Fruit fly (Drosophila melanogaster) whole organism, embryonic: Measurements from ENCODE around the gene Ripalpha.

Experiments
- Awh ChIP-seq: fragments of 200-800 bp; sonication (Bioruptor generic); IDR thresholded peaks from 2 replicates; pipeline ENCODE4, ENCODE4 v1.3.6; 2022; ENCODE audit warnings: missing biosample characterization, missing genetic modification characterization
- B-H2 ChIP-seq: fragments of 200-800 bp; sonication (Bioruptor generic); optimal IDR thresholded peaks from 2 replicates; lab custom pipeline; 2018; ENCODE audit warnings: missing biosample characterization, mild to moderate bottlenecking, missing genetic modification characterization
- CG10209 ChIP-seq: fragments of 200-800 bp; sonication (Bioruptor generic); optimal IDR thresholded peaks from 3 replicates; lab custom pipeline; 2017; ENCODE audit warnings: missing biosample characterization, mild to moderate bottlenecking, missing genetic modification characterization, missing genetic modification reagents
- CG10366 ChIP-seq: fragments of 200-800 bp; sonication (Bioruptor generic); IDR thresholded peaks from 2 replicates; pipeline ENCODE4 v1.3.6; 2022; ENCODE audit warnings: missing biosample characterization, missing genetic modification characterization
- CG10565 ChIP-seq: fragments of 200-800 bp; sonication (Bioruptor generic); optimal IDR thresholded peaks from 3 replicates; lab custom pipeline; 2016; ENCODE audit warnings: missing biosample characterization, mild to moderate bottlenecking, missing genetic modification characterization
- CG11560 ChIP-seq: fragments of 200-800 bp; sonication (Bioruptor generic); IDR thresholded peaks from 3 replicates; pipeline ENCODE4 v1.3.6; 2022; ENCODE audit warnings: missing biosample characterization, missing genetic modification characterization
- CG11723 ChIP-seq: fragments of 200-800 bp; sonication (Bioruptor generic); optimal IDR thresholded peaks from 2 replicates; lab custom pipeline; 2017; ENCODE audit warnings: missing biosample characterization, mild to moderate bottlenecking, missing genetic modification characterization
- CG13624 ChIP-seq: fragments of 200-800 bp; sonication (Bioruptor generic); optimal IDR thresholded peaks from 2 replicates; lab custom pipeline; 2016; ENCODE audit warnings: missing biosample characterization, missing genetic modification characterization
- CG14667 ChIP-seq: fragments of 200-800 bp; sonication (Bioruptor generic); IDR thresholded peaks from 2 replicates; pipeline ENCODE4 v1.3.6; 2022; ENCODE audit warnings: missing biosample characterization, missing genetic modification characterization
- CG15269 ChIP-seq: fragments of 200-800 bp; sonication (Bioruptor generic); optimal IDR thresholded peaks from 2 replicates; lab custom pipeline; 2018; ENCODE audit warnings: missing biosample characterization, mild to moderate bottlenecking, missing genetic modification characterization, moderate library complexity
- CG2712 ChIP-seq: fragments of 200-800 bp; optimal IDR thresholded peaks from 3 replicates; lab custom pipeline; 2019; ENCODE audit warnings: missing biosample characterization, mild to moderate bottlenecking, missing genetic modification characterization, moderate library complexity
- CG30020 ChIP-seq: fragments of 200-800 bp; optimal IDR thresholded peaks from 2 replicates; lab custom pipeline; 2019; ENCODE audit warnings: missing biosample characterization, mild to moderate bottlenecking, missing genetic modification characterization, moderate library complexity
- CG4617 ChIP-seq: fragments of 200-800 bp; sonication (Bioruptor generic); optimal IDR thresholded peaks from 3 replicates; lab custom pipeline; 2016; ENCODE audit warnings: missing biosample characterization, missing genetic modification characterization, borderline replicate concordance
- CG7786 ChIP-seq: fragments of 200-800 bp; sonication (Bioruptor generic); optimal IDR thresholded peaks from 2 replicates; lab custom pipeline; 2016; ENCODE audit warnings: missing biosample characterization, missing genetic modification characterization
- CG7839 ChIP-seq: fragments of 200-800 bp; sonication (Bioruptor generic); optimal IDR thresholded peaks from 3 replicates; lab custom pipeline; 2018; ENCODE audit warnings: missing biosample characterization, mild to moderate bottlenecking, missing genetic modification characterization, moderate library complexity
- CG8290 ChIP-seq, 3 experiments: fragments of 200-800 bp; sonication (Bioruptor generic); optimal IDR thresholded peaks; 2 replicates each; lab custom pipeline; 2016 to 2019; ENCODE audit warnings: missing biosample characterization in 3 of 3, missing genetic modification characterization in 3 of 3, mild to moderate bottlenecking in 2 of 3, moderate library complexity in 1 of 3
- CG9437 ChIP-seq: fragments of 200-800 bp; sonication (Bioruptor generic); optimal IDR thresholded peaks from 2 replicates; lab custom pipeline; 2018; ENCODE audit warnings: missing biosample characterization, mild to moderate bottlenecking, missing genetic modification characterization
- CG9932 ChIP-seq: fragments of 200-800 bp; sonication (Bioruptor generic); IDR thresholded peaks from 2 replicates; pipeline ENCODE4 v1.3.6; 2022; ENCODE audit warnings: missing biosample characterization, missing genetic modification characterization
- D19A ChIP-seq: fragments of 200-800 bp; optimal IDR thresholded peaks from 3 replicates; lab custom pipeline; 2019; ENCODE audit warnings: missing biosample characterization, mild to moderate bottlenecking, missing genetic modification characterization, moderate library complexity
- D19B ChIP-seq: fragments of 200-800 bp; sonication (Bioruptor generic); optimal IDR thresholded peaks from 2 replicates; lab custom pipeline; 2017; ENCODE audit warnings: missing biosample characterization, mild to moderate bottlenecking, missing genetic modification characterization
- Dfd ChIP-seq, 2 experiments: fragments of >200 bp; optimal IDR thresholded peaks; 2 replicates each; lab custom pipeline; 2017; ENCODE audit warnings: missing biosample characterization in 2 of 2, missing genetic modification characterization in 2 of 2
- Dip2 ChIP-seq: fragments of 200-800 bp; sonication (Bioruptor generic); IDR thresholded peaks from 2 replicates; pipeline ENCODE4 v1.3.6; 2022; ENCODE audit warnings: missing biosample characterization, missing genetic modification characterization
- Dll ChIP-seq: fragments of 200-800 bp; sonication (Bioruptor generic); IDR thresholded peaks from 4 replicates; pipeline ENCODE4 v1.3.6; 2022; ENCODE audit warnings: missing biosample characterization, missing genetic modification characterization; ENCODE audit not compliant: partially characterized antibody
- Doc3 ChIP-seq: fragments of 200-800 bp; sonication (Bioruptor generic); IDR thresholded peaks from 3 replicates; pipeline ENCODE4 v1.3.6; 2022; ENCODE audit warnings: missing biosample characterization, missing genetic modification characterization; ENCODE audit not compliant: partially characterized antibody
- ERR ChIP-seq: fragments of 200-800 bp; sonication (Bioruptor generic); optimal IDR thresholded peaks from 2 replicates; lab custom pipeline; 2016; ENCODE audit warnings: missing biosample characterization, missing genetic modification characterization
- Fer3 ChIP-seq: fragments of 200-800 bp; sonication (Bioruptor generic); optimal IDR thresholded peaks from 2 replicates; lab custom pipeline; 2018; ENCODE audit warnings: missing biosample characterization, mild to moderate bottlenecking, missing genetic modification characterization, moderate library complexity
- H15 ChIP-seq: fragments of 200-800 bp; sonication (Bioruptor generic); IDR thresholded peaks from 3 replicates; pipeline ENCODE4 v1.3.6; 2022; ENCODE audit warnings: missing biosample characterization, missing genetic modification characterization
- Hmx ChIP-seq: fragments of 200-800 bp; sonication (Bioruptor generic); optimal IDR thresholded peaks from 2 replicates; lab custom pipeline; 2016; ENCODE audit warnings: missing biosample characterization, missing genetic modification characterization
- Nf-YC ChIP-seq: fragments of 200-800 bp; optimal IDR thresholded peaks from 3 replicates; lab custom pipeline; 2019; ENCODE audit warnings: missing biosample characterization, mild to moderate bottlenecking, missing genetic modification characterization, moderate library complexity
- Rfx ChIP-seq: fragments of 200-800 bp; sonication (Bioruptor generic); IDR thresholded peaks from 2 replicates; pipeline ENCODE4 v1.3.6; 2022; ENCODE audit warnings: missing biosample characterization, missing genetic modification characterization
- Xrp1 ChIP-seq: fragments of 200-800 bp; sonication (Bioruptor generic); IDR thresholded peaks from 2 replicates; pipeline ENCODE4 v1.3.6; 2022; ENCODE audit warnings: missing biosample characterization, missing genetic modification characterization
- ap ChIP-seq: fragments of 200-800 bp; sonication (Bioruptor generic); IDR thresholded peaks from 2 replicates; pipeline ENCODE4 v1.3.6; 2022; ENCODE audit warnings: missing biosample characterization, missing genetic modification characterization
- ato ChIP-seq: fragments of 200-800 bp; sonication (Bioruptor generic); IDR thresholded peaks from 2 replicates; pipeline ENCODE4 v1.3.6; 2022; ENCODE audit warnings: missing biosample characterization, missing genetic modification characterization; ENCODE audit not compliant: partially characterized antibody
- bigmax ChIP-seq: fragments of 200-800 bp; sonication (Bioruptor generic); optimal IDR thresholded peaks from 2 replicates; lab custom pipeline; 2018; ENCODE audit warnings: missing biosample characterization, mild to moderate bottlenecking, missing genetic modification characterization
- bsh ChIP-seq, 2 experiments: fragments of 200-800 bp; sonication (Bioruptor generic); optimal IDR thresholded peaks; 2 replicates each; lab custom pipeline; 2017 to 2018; ENCODE audit warnings: mild to moderate bottlenecking in 2 of 2, missing biosample characterization in 2 of 2, missing genetic modification characterization in 2 of 2, moderate library complexity in 1 of 2
- chif ChIP-seq, 2 experiments: fragments of 200-800 bp; sonication (Bioruptor generic); optimal IDR thresholded peaks; 3 replicates each; lab custom pipeline; 2016; ENCODE audit warnings: missing biosample characterization in 2 of 2, missing genetic modification characterization in 2 of 2
- crol ChIP-seq: fragments of 200-800 bp; sonication (Bioruptor generic); IDR thresholded peaks from 2 replicates; pipeline ENCODE4 v1.3.6; 2022; ENCODE audit warnings: missing biosample characterization, missing genetic modification characterization
- crp ChIP-seq, 2 experiments: fragments of 200-800 bp; sonication (Bioruptor generic); optimal IDR thresholded peaks; 2 replicates in 1 of 2; 3 replicates in 1 of 2; lab custom pipeline; 2017; ENCODE audit warnings: missing biosample characterization in 2 of 2, missing genetic modification characterization in 2 of 2, mild to moderate bottlenecking in 1 of 2, moderate library complexity in 1 of 2
- da ChIP-seq: fragments of 200-800 bp; sonication (Bioruptor generic); optimal IDR thresholded peaks from 2 replicates; lab custom pipeline; 2016; ENCODE audit warnings: missing biosample characterization, missing genetic modification characterization
- en ChIP-seq: fragments of 200-800 bp; sonication (Bioruptor generic); optimal IDR thresholded peaks from 2 replicates; lab custom pipeline; 2016; ENCODE audit warnings: missing biosample characterization, missing genetic modification characterization
- gcm2 ChIP-seq: fragments of 200-800 bp; sonication (Bioruptor generic); optimal IDR thresholded peaks from 2 replicates; lab custom pipeline; 2016; ENCODE audit warnings: missing biosample characterization, missing genetic modification characterization
- gro ChIP-seq: fragments of 200-800 bp; sonication (Bioruptor generic); optimal IDR thresholded peaks from 2 replicates; lab custom pipeline; 2016; ENCODE audit warnings: missing biosample characterization, missing genetic modification characterization
- gsb-n ChIP-seq: fragments of 200-800 bp; sonication (Bioruptor generic); optimal IDR thresholded peaks from 3 replicates; lab custom pipeline; 2018; ENCODE audit warnings: missing biosample characterization, mild to moderate bottlenecking, missing genetic modification characterization
- jigr1 ChIP-seq: fragments of 200-800 bp; sonication (Bioruptor generic); IDR thresholded peaks from 3 replicates; pipeline ENCODE4 v1.3.6; 2022; ENCODE audit warnings: missing biosample characterization, missing genetic modification characterization
- ken ChIP-seq: fragments of 200-800 bp; sonication (Bioruptor generic); IDR thresholded peaks from 3 replicates; pipeline ENCODE4 v1.3.6; 2022; ENCODE audit warnings: missing biosample characterization, missing genetic modification characterization
- kni ChIP-seq: fragments of 200-800 bp; sonication (Bioruptor generic); optimal IDR thresholded peaks from 3 replicates; lab custom pipeline; 2017; ENCODE audit warnings: mild to moderate bottlenecking, missing biosample characterization, missing genetic modification reagents, missing genetic modification characterization
- lola ChIP-seq, 3 experiments: fragments of >200 bp in 2 of 3; fragments of 200-800 bp in 1 of 3; sonication (Bioruptor generic) in 1 of 3; optimal IDR thresholded peaks; 2 replicates each; lab custom pipeline; 2017 to 2019; ENCODE audit warnings: missing biosample characterization in 3 of 3, missing genetic modification characterization in 3 of 3, mild to moderate bottlenecking in 1 of 3, moderate library complexity in 1 of 3
- nom ChIP-seq: fragments of 200-800 bp; sonication (Bioruptor generic); optimal IDR thresholded peaks from 2 replicates; lab custom pipeline; 2017; ENCODE audit warnings: missing biosample characterization, missing genetic modification characterization, mild to moderate bottlenecking, moderate library complexity, missing genetic modification reagents
- seq ChIP-seq: fragments of 200-800 bp; sonication (Bioruptor generic); IDR thresholded peaks from 2 replicates; pipeline ENCODE4 v1.3.6; 2022; ENCODE audit warnings: missing biosample characterization, missing genetic modification characterization
- sisA ChIP-seq: fragments of 200-800 bp; sonication (Bioruptor generic); IDR thresholded peaks from 2 replicates; pipeline ENCODE4 v1.3.6; 2022; ENCODE audit warnings: missing biosample characterization, missing genetic modification characterization
- so ChIP-seq: fragments of 200-800 bp; sonication (Bioruptor generic); IDR thresholded peaks from 3 replicates; pipeline ENCODE4 v1.3.6; 2022; ENCODE audit warnings: missing biosample characterization, missing genetic modification characterization
- yki ChIP-seq: fragments of >200 bp; optimal IDR thresholded peaks from 3 replicates; lab custom pipeline; 2018

Ripalpha gene

dm6 chr2L:10250441-10250847 lies 49.7 kb upstream of the Ripalpha start, which contains the start of the genes bsk and CG31717 (continued):
- TF ChIP-seq CG11560 (tag; lab: Robert Waterston, UW) (peak; percentile 99), Dll (GFP tag; lab: Robert Waterston, UW) (peak; percentile 68; the same call in 2 of the 4 replicates), jigr1 (GFP tag; lab: Robert Waterston, UW) (no peak), lola (GFP tag; optimal IDR thresholded peaks at IDR 0.05; lab: Kevin White, UChicago) (no peak), H15 (no peak), CG30020 (tag; lab: Kevin White, UChicago) (peak; percentile 97), gcm2 (GFP tag; lab: Kevin White, UChicago) (no peak), CG14667 (GFP tag; lab: Robert Waterston, UW) (no peak), chif (GFP tag; optimal IDR thresholded peaks at IDR 0.05; lab: Kevin White, UChicago) (no peak), Nf-YC (tag; lab: Kevin White, UChicago) (no peak), crol (no peak), crp (GFP tag; optimal IDR thresholded peaks at IDR 0.05; lab: Kevin White, UChicago) (no peak), CG10209 (GFP tag; lab: Kevin White, UChicago) (no peak), Awh (GFP tag; lab: Robert Waterston, UW) (no peak), ken (GFP tag; lab: Robert Waterston, UW) (no peak), ap (GFP tag; lab: Robert Waterston, UW) (no peak), ato (no peak), yki (no peak), B-H2 (GFP tag; lab: Kevin White, UChicago) (peak; percentile 5), CG2712 (tag; lab: Kevin White, UChicago) (no peak), CG8290 (GFP tag; optimal IDR thresholded peaks at IDR 0.05; lab: Kevin White, UChicago) (peak; percentile 55), CG8290 (tag; optimal IDR thresholded peaks at IDR 0.05; lab: Kevin White, UChicago) (no peak), Doc3 (GFP tag; lab: Robert Waterston, UW) (no peak), CG10565 (GFP tag; lab: Kevin White, UChicago) (no peak), nom (peak; percentile 2), seq (no peak), CG9437 (GFP tag; lab: Kevin White, UChicago) (no peak), en (GFP tag; lab: Kevin White, UChicago) (no peak), Dip2 (GFP tag; lab: Robert Waterston, UW) (no peak), CG4617 (GFP tag; lab: Kevin White, UChicago) (peak; percentile 76), CG7786 (GFP tag; lab: Kevin White, UChicago) (no peak), CG11723 (GFP tag; lab: Kevin White, UChicago) (no peak), Xrp1 (no peak), da (GFP tag; lab: Kevin White, UChicago) (no peak), CG7839 (tag; lab: Kevin White, UChicago) (no peak), sisA (GFP tag; lab: Robert Waterston, UW) (no peak), Hmx (peak; percentile 19), Dfd (GFP tag; optimal IDR thresholded peaks at IDR 0.05; lab: Kevin White, UChicago) (no peak), kni (no peak), CG9932 (GFP tag; lab: Robert Waterston, UW) (no peak), CG10366 (GFP tag; lab: Robert Waterston, UW) (no peak), so (GFP tag; lab: Robert Waterston, UW) (no peak), gsb-n (tag; lab: Kevin White, UChicago) (no peak), bsh (GFP tag; optimal IDR thresholded peaks at IDR 0.05; lab: Kevin White, UChicago) (no peak), gro (no peak), CG13624 (GFP tag; lab: Kevin White, UChicago) (no peak), Fer3 (tag; lab: Kevin White, UChicago) (no peak), ERR (GFP tag; lab: Kevin White, UChicago) (no peak), bigmax (GFP tag; lab: Kevin White, UChicago) (no peak), CG15269 (tag; lab: Kevin White, UChicago) (no peak), D19A (tag; lab: Kevin White, UChicago) (no peak), D19B (GFP tag; lab: Kevin White, UChicago) (no peak), Rfx (GFP tag; lab: Robert Waterston, UW) (no peak)
